Fruit fly (Drosophila melanogaster): Measurements from ENCODE around the gene CG14252.
A peak's percentile ranks its signal among the peaks of the same experiment; 100 is the strongest.

DNA sequence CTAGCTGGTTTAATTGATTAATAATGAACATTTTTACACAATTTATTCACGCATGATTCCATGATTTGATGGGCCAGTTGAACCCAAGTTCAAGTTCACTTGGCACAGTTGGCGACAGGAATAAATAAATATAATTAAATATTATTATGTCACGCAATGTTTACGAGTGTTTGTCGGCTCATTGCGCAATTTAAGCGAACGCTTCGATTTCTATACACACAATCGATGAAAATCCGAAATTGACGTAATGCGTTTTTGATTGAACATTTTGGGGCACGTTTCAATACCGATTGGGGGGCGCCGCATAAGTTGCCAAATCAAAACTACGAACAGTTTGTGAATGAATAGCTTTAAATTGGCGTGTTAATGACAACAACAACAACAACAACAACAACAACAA, 48.0 kb upstream of the CG14252 start:
- TF ChIP-seq Hr96 (GFP tag; optimal IDR thresholded peaks at IDR 0.05) (no peak), CG5204 (GFP tag; optimal IDR thresholded peaks at IDR 0.05) (no peak), CG12768 (GFP tag; optimal IDR thresholded peaks at IDR 0.05) (no peak), tj (GFP tag; optimal IDR thresholded peaks at IDR 0.05) (no peak), CG7101 (tag; optimal IDR thresholded peaks at IDR 0.05) (no peak), Crg-1 (GFP tag; optimal IDR thresholded peaks at IDR 0.05) (no peak), ovo (GFP tag; optimal IDR thresholded peaks at IDR 0.05) (no peak), CG1620 (GFP tag; optimal IDR thresholded peaks at IDR 0.05) (no peak), pad (GFP tag; optimal IDR thresholded peaks at IDR 0.05) (no peak), kay (GFP tag; ENCODE audit: borderline replicate concordance) (peak; percentile 71), CG11617 (GFP tag; optimal IDR thresholded peaks at IDR 0.05) (no peak), cic (GFP tag; optimal IDR thresholded peaks at IDR 0.05) (no peak)

All from whole organism, adult.